Worm (Caenorhabditis elegans): Measurements from ENCODE around the gene srd-70.

ce11 chrV:20457155-20457554 lies 3.2 kb downstream of the srd-70 start:
- TF ChIP-seq dmd-8 (GFP tag; IDR thresholded peaks at IDR 0.05) (no peak), nhr-77 (tag; optimal IDR thresholded peaks at IDR 0.05) (no peak), lin-13 (GFP tag; optimal IDR thresholded peaks at IDR 0.05) (no peak), ZK337.2 (GFP tag; IDR thresholded peaks at IDR 0.05) (no peak), nhr-237 (tag; optimal IDR thresholded peaks at IDR 0.05) (no peak), T26A8.4 (GFP tag; IDR thresholded peaks at IDR 0.05) (no peak), skn-1 (tag; optimal IDR thresholded peaks at IDR 0.05) (no peak), mxl-3 (GFP tag; optimal IDR thresholded peaks at IDR 0.05) (no peak), jun-1 (tag; optimal IDR thresholded peaks at IDR 0.05) (no peak), nhr-28 (tag; optimal IDR thresholded peaks at IDR 0.05) (no peak)

All from whole organism, L4 larva.